Worm (Caenorhabditis elegans) whole organism, early embryonic: ENCODE measurements around the gene cng-3.

ENCODE experiments used
- B0310.2 ChIP-seq: sonication (generic microtip); optimal IDR thresholded peaks from 2 replicates; lab custom pipeline; 2016; ENCODE audit warnings: mild to moderate bottlenecking, missing genetic modification characterization, missing compliant biosample characterization
- F13C5.2 ChIP-seq: sonication (generic microtip); optimal IDR thresholded peaks from 2 replicates; lab custom pipeline; 2017; ENCODE audit warnings: mild to moderate bottlenecking, missing genetic modification characterization, inconsistent platforms, missing compliant biosample characterization
- aly-1 ChIP-seq: sonication (generic microtip); optimal IDR thresholded peaks from 2 replicates; lab custom pipeline; 2016; ENCODE audit warnings: missing genetic modification characterization, missing compliant biosample characterization
- ama-1 ChIP-seq: fragments of 150-350 bp; optimal IDR thresholded peaks from 2 replicates; lab custom pipeline; 2014
- ceh-13 ChIP-seq: fragments of 200-800 bp; sonication (Bioruptor generic); optimal IDR thresholded peaks from 2 replicates; lab custom pipeline; 2018; ENCODE audit warnings: mild to moderate bottlenecking, missing genetic modification characterization, missing compliant biosample characterization
- ceh-36 ChIP-seq: sonication (generic microtip); optimal IDR thresholded peaks from 2 replicates; lab custom pipeline; 2016; ENCODE audit warnings: missing genetic modification characterization, inconsistent platforms, missing compliant biosample characterization
- ets-7 ChIP-seq: sonication (generic microtip); optimal IDR thresholded peaks from 2 replicates; lab custom pipeline; 2016; ENCODE audit warnings: missing genotype, missing genetic modification characterization, missing compliant biosample characterization
- flt-1 ChIP-seq: fragments of 200-800 bp; sonication (Bioruptor generic); IDR thresholded peaks from 2 replicates; pipeline ENCODE4 v1.3.6; 2022; ENCODE audit warnings: missing genetic modification characterization, missing compliant biosample characterization
- hmbx-1 ChIP-seq: sonication (generic microtip); optimal IDR thresholded peaks from 2 replicates; lab custom pipeline; 2016; ENCODE audit warnings: mild to moderate bottlenecking, missing genetic modification characterization, missing compliant biosample characterization
- hmg-4 ChIP-seq: fragments of 200-800 bp; sonication (Bioruptor generic); optimal IDR thresholded peaks from 2 replicates; lab custom pipeline; 2018; ENCODE audit warnings: mild to moderate bottlenecking, missing genetic modification characterization, missing compliant biosample characterization
- hnd-1 ChIP-seq: sonication (generic microtip); optimal IDR thresholded peaks from 2 replicates; lab custom pipeline; 2016; ENCODE audit warnings: missing genetic modification characterization, missing compliant biosample characterization
- pes-1 ChIP-seq: fragments of 200-800 bp; sonication (Bioruptor generic); IDR thresholded peaks from 2 replicates; pipeline ENCODE4 v1.3.6; 2022; ENCODE audit warnings: missing genetic modification reagents, missing genetic modification characterization, missing compliant biosample characterization
- scrt-1 ChIP-seq: fragments of 200-800 bp; sonication (Bioruptor generic); IDR thresholded peaks from 2 replicates; pipeline ENCODE4 v1.3.6; 2022; ENCODE audit warnings: missing genetic modification characterization, missing compliant biosample characterization
- sea-1 ChIP-seq: fragments of 200-800 bp; sonication (Bioruptor generic); conservative IDR thresholded peaks from 2 replicates; pipeline ENCODE4 v1.3.6; 2022; ENCODE audit warnings: missing genetic modification characterization, missing compliant biosample characterization
- tbx-11 ChIP-seq: fragments of 200-800 bp; sonication (Bioruptor generic); IDR thresholded peaks from 2 replicates; pipeline ENCODE4 v1.3.6; 2022; ENCODE audit warnings: missing genetic modification characterization, missing compliant biosample characterization
- tbx-37 ChIP-seq: fragments of 200-800 bp; sonication (Bioruptor generic); conservative IDR thresholded peaks from 2 replicates; pipeline ENCODE4 v1.3.6; 2022; ENCODE audit warnings: missing genetic modification reagents, missing genetic modification characterization, missing compliant biosample characterization
- tra-4 ChIP-seq: sonication (generic microtip); optimal IDR thresholded peaks from 2 replicates; lab custom pipeline; 2017; ENCODE audit warnings: missing genetic modification characterization, missing compliant biosample characterization

cng-3 gene

ce11 chrIV:9480936-9481335 lies at the start of gene cng-3:
cng-3 (minus strand) TSS chrIV:9481037.
- TF ChIP-seq hmbx-1 (tag; lab: Kevin White, UChicago), result no peak
- no peak for TF ChIP-seq pes-1 (GFP tag; lab: Robert Waterston, UW)
- no peak for TF ChIP-seq hmg-4
- no peak for TF ChIP-seq sea-1 (GFP tag; lab: Robert Waterston, UW)
- TF ChIP-seq scrt-1, result no peak
- TF ChIP-seq flt-1 (GFP tag; lab: Robert Waterston, UW), result no peak
- TF ChIP-seq B0310.2 (tag; lab: Kevin White, UChicago), result no peak
- no peak for TF ChIP-seq hnd-1 (tag; lab: Kevin White, UChicago)
- TF ChIP-seq aly-1 (tag; lab: Kevin White, UChicago), result no peak
- TF ChIP-seq ama-1, result no peak
- TF ChIP-seq tbx-11 (GFP tag; lab: Robert Waterston, UW), result no peak
- TF ChIP-seq ets-7 (tag; lab: Kevin White, UChicago), result no peak

- TF ChIP-seq sea-1 (GFP tag; lab: Robert Waterston, UW), result no peak
- no peak for TF ChIP-seq hmg-4
- no peak for TF ChIP-seq ceh-13 (GFP tag; lab: Kevin White, UChicago)
Measured at ce11 chrIV:9529647-9530046, 48.8 kb upstream of the cng-3 start, which contains the start of gene elo-7. elo-7 (plus strand) TSS chrIV:9529947.

ce11 chrIV:9527002-9527401 lies 46.2 kb upstream of the cng-3 start:
- TF ChIP-seq ceh-36 (no peak), hmbx-1 (tag; lab: Kevin White, UChicago) (no peak)

ce11 chrIV:9525682-9526416 lies 45.0 kb upstream of the cng-3 start, which contains the start of gene elo-1:
elo-1 (plus strand) TSS chrIV:9526366.
- no peak for TF ChIP-seq pes-1 (GFP tag; lab: Robert Waterston, UW)

ce11 chrIV:9524849-9525460 lies 44.1 kb upstream of the cng-3 start, which contains the start of gene ndua-5:
ndua-5 (minus strand) TSS chrIV:9524899.
- TF ChIP-seq hmbx-1 (tag; lab: Kevin White, UChicago) (no peak), F13C5.2 (peak; percentile 11)

ce11 chrIV:9523139-9523538 lies 42.3 kb upstream of the cng-3 start:
- TF ChIP-seq tbx-37 (GFP tag; lab: Robert Waterston, UW) (no peak), tbx-11 (GFP tag; lab: Robert Waterston, UW) (no peak), flt-1 (GFP tag; lab: Robert Waterston, UW) (no peak), aly-1 (tag; lab: Kevin White, UChicago) (no peak), hnd-1 (tag; lab: Kevin White, UChicago) (no peak), B0310.2 (tag; lab: Kevin White, UChicago) (no peak), ceh-13 (GFP tag; lab: Kevin White, UChicago) (no peak), ama-1 (no peak), scrt-1 (no peak), tra-4 (tag; lab: Kevin White, UChicago) (no peak), F13C5.2 (no peak), pes-1 (GFP tag; lab: Robert Waterston, UW) (no peak), ets-7 (tag; lab: Kevin White, UChicago) (no peak), hmg-4 (no peak), ceh-36 (no peak), hmbx-1 (tag; lab: Kevin White, UChicago) (no peak), sea-1 (GFP tag; lab: Robert Waterston, UW) (no peak)

- no peak for TF ChIP-seq tbx-37 (GFP tag; lab: Robert Waterston, UW)
- no peak for TF ChIP-seq tbx-11 (GFP tag; lab: Robert Waterston, UW)
- TF ChIP-seq ceh-13 (GFP tag; lab: Kevin White, UChicago), result no peak
- TF ChIP-seq ceh-36, result no peak
- no peak for TF ChIP-seq sea-1 (GFP tag; lab: Robert Waterston, UW)
- no peak for TF ChIP-seq ets-7 (tag; lab: Kevin White, UChicago)
- no peak for TF ChIP-seq F13C5.2
- no peak for TF ChIP-seq flt-1 (GFP tag; lab: Robert Waterston, UW)
- TF ChIP-seq hnd-1 (tag; lab: Kevin White, UChicago), result no peak
- no peak for TF ChIP-seq pes-1 (GFP tag; lab: Robert Waterston, UW)
- no peak for TF ChIP-seq tra-4 (tag; lab: Kevin White, UChicago)
Measured at ce11 chrIV:9520629-9521028, 39.8 kb upstream of the cng-3 start.

ce11 chrIV:9518608-9519007 lies 37.8 kb upstream of the cng-3 start, which contains the start of gene nlp-35:
nlp-35 (minus strand) TSS chrIV:9518926.
- no peak for TF ChIP-seq tra-4 (tag; lab: Kevin White, UChicago)
- no peak for TF ChIP-seq hmbx-1 (tag; lab: Kevin White, UChicago)
- TF ChIP-seq ceh-13 (GFP tag; lab: Kevin White, UChicago), result no peak
- TF ChIP-seq ets-7 (tag; lab: Kevin White, UChicago), result no peak
